Worm (Caenorhabditis elegans) whole organism, L4 larva: ENCODE data around the gene C05D12.3.
A peak's percentile ranks its signal among the peaks of the same experiment; 100 is the strongest.

Experiments used
- F10B5.3 ChIP-seq: sonication (generic microtip); optimal IDR thresholded peaks from 2 replicates; lab custom pipeline; 2016; ENCODE audit warnings: mild to moderate bottlenecking, missing genetic modification characterization, missing compliant biosample characterization
- F37D6.2 ChIP-seq: sonication (generic microtip); optimal IDR thresholded peaks from 2 replicates; lab custom pipeline; 2016; ENCODE audit warnings: mild to moderate bottlenecking, missing genetic modification characterization, missing compliant biosample characterization
- F49E8.2 ChIP-seq: sonication (generic microtip); optimal IDR thresholded peaks from 2 replicates; lab custom pipeline; 2016; ENCODE audit warnings: missing compliant biosample characterization, mild to moderate bottlenecking, missing genetic modification characterization, borderline replicate concordance
- R02D3.7 ChIP-seq: fragments of 150-350 bp; sonication (generic microtip); optimal IDR thresholded peaks from 3 replicates; lab custom pipeline; 2014; ENCODE audit warnings: missing biosample characterization, missing genetic modification characterization
- Y105C5A.15 ChIP-seq: fragments of 200-800 bp; sonication (Bioruptor generic); IDR thresholded peaks from 2 replicates; pipeline ENCODE4 v1.3.6; 2022; ENCODE audit warnings: missing genetic modification characterization, missing compliant biosample characterization
- Y5F2A.4 ChIP-seq: fragments of 200-800 bp; sonication (Bioruptor generic); optimal IDR thresholded peaks from 2 replicates; lab custom pipeline; 2018; ENCODE audit warnings: mild to moderate bottlenecking, missing genetic modification characterization, missing compliant biosample characterization
- Y75B8A.6 ChIP-seq: fragments of 200-800 bp; sonication (Bioruptor generic); IDR thresholded peaks from 2 replicates; pipeline ENCODE4 v1.3.6; 2022; ENCODE audit warnings: missing genetic modification reagents, missing genetic modification characterization, missing compliant biosample characterization
- ceh-32 ChIP-seq: sonication (generic microtip); optimal IDR thresholded peaks from 2 replicates; lab custom pipeline; 2016; ENCODE audit warnings: mild to moderate bottlenecking, missing genetic modification characterization, missing compliant biosample characterization; ENCODE audit not compliant: poor library complexity
- ceh-44 ChIP-seq: fragments of 200-800 bp; sonication (Bioruptor generic); IDR thresholded peaks from 2 replicates; pipeline ENCODE4 v1.3.6; 2022; ENCODE audit warnings: missing genetic modification reagents, missing genetic modification characterization, missing compliant biosample characterization
- ces-1 ChIP-seq: fragments of 150-350 bp; sonication (generic microtip); optimal IDR thresholded peaks from 4 replicates; lab custom pipeline; 2014; ENCODE audit warnings: missing biosample characterization, missing genetic modification reagents, missing genetic modification characterization
- cey-2 ChIP-seq: sonication (generic microtip); optimal IDR thresholded peaks from 3 replicates; lab custom pipeline; 2017; ENCODE audit warnings: missing genetic modification characterization, mild to moderate bottlenecking, missing compliant biosample characterization, antibody characterized with exemption, borderline replicate concordance; ENCODE audit not compliant: insufficient read depth
- ctbp-1 ChIP-seq: fragments of 200-800 bp; sonication (Bioruptor generic); IDR thresholded peaks from 2 replicates; pipeline ENCODE4 v1.3.6; 2022; ENCODE audit warnings: missing genetic modification reagents, missing genetic modification characterization, missing compliant biosample characterization
- daf-12 ChIP-seq: fragments of 150-350 bp; optimal IDR thresholded peaks from 2 replicates; lab custom pipeline; 2014; ENCODE audit warnings: missing biosample characterization, missing genetic modification reagents, missing genetic modification characterization
- daf-16 ChIP-seq, 3 experiments: sonication (generic microtip); optimal IDR thresholded peaks; 2 replicates each; lab custom pipeline; 2016 to 2017; ENCODE audit warnings: missing genetic modification characterization in 3 of 3, missing genetic modification reagents in 3 of 3, mild to moderate bottlenecking in 2 of 3, missing compliant biosample characterization in 2 of 3, missing biosample characterization in 1 of 3, moderate library complexity in 1 of 3
- daf-19 ChIP-seq: fragments of 200-800 bp; sonication (Bioruptor generic); conservative IDR thresholded peaks from 2 replicates; pipeline ENCODE4 v1.3.6; 2022; ENCODE audit warnings: missing genetic modification characterization, missing compliant biosample characterization
- dmd-6 ChIP-seq: fragments of 200-800 bp; sonication (Bioruptor generic); IDR thresholded peaks from 2 replicates; pipeline ENCODE4 v1.3.6; 2022; ENCODE audit warnings: missing genetic modification reagents, missing genetic modification characterization, missing compliant biosample characterization
- dmd-8 ChIP-seq: fragments of 200-800 bp; sonication (Bioruptor generic); IDR thresholded peaks from 2 replicates; pipeline ENCODE4 v1.3.6; 2022; ENCODE audit warnings: missing genetic modification characterization, missing compliant biosample characterization
- dmd-9 ChIP-seq: fragments of 200-800 bp; sonication (Bioruptor generic); IDR thresholded peaks from 2 replicates; pipeline ENCODE4 v1.3.6; 2022; ENCODE audit warnings: missing genetic modification reagents, missing genetic modification characterization, missing compliant biosample characterization
- dve-1 ChIP-seq: sonication (generic microtip); optimal IDR thresholded peaks from 2 replicates; lab custom pipeline; 2017; ENCODE audit warnings: antibody characterized with exemption, mild to moderate bottlenecking, missing genetic modification characterization, missing compliant biosample characterization; ENCODE audit not compliant: insufficient read depth
- egl-27 ChIP-seq: sonication (generic microtip); optimal IDR thresholded peaks from 3 replicates; lab custom pipeline; 2017; ENCODE audit warnings: missing biosample characterization, missing genetic modification reagents, missing genetic modification characterization
- gei-8 ChIP-seq: fragments of 200-800 bp; sonication (Bioruptor generic); optimal IDR thresholded peaks from 2 replicates; lab custom pipeline; 2018; ENCODE audit warnings: mild to moderate bottlenecking, missing genetic modification characterization, missing compliant biosample characterization
- hlh-11 ChIP-seq: fragments of 200-800 bp; sonication (Bioruptor generic); optimal IDR thresholded peaks from 2 replicates; lab custom pipeline; 2018; ENCODE audit warnings: mild to moderate bottlenecking, missing genetic modification characterization, missing compliant biosample characterization
- lin-1 ChIP-seq: fragments of 200-800 bp; sonication (Bioruptor generic); IDR thresholded peaks from 2 replicates; pipeline ENCODE4 v1.3.6; 2022; ENCODE audit warnings: missing genetic modification reagents, missing genetic modification characterization, missing compliant biosample characterization
- lin-29 ChIP-seq: fragments of 200-800 bp; sonication (Bioruptor generic); IDR thresholded peaks from 2 replicates; pipeline ENCODE4 v1.3.6; 2022; ENCODE audit warnings: missing genetic modification reagents, missing genetic modification characterization, missing compliant biosample characterization
- madf-5 ChIP-seq, 2 experiments: fragments of 200-800 bp; sonication (Bioruptor generic); IDR thresholded peaks; 2 replicates each; pipeline ENCODE4 v1.3.6; 2022; ENCODE audit warnings: missing compliant biosample characterization in 2 of 2, missing genetic modification characterization in 2 of 2
- mep-1 ChIP-seq: fragments of 150-350 bp; sonication (generic microtip); optimal IDR thresholded peaks from 3 replicates; lab custom pipeline; 2014; ENCODE audit warnings: missing biosample characterization, missing genetic modification characterization
- mxl-2 ChIP-seq: fragments of 200-800 bp; sonication (Bioruptor generic); conservative IDR thresholded peaks from 2 replicates; pipeline ENCODE4 v1.3.6; 2022; ENCODE audit warnings: missing genetic modification reagents, missing genetic modification characterization, missing compliant biosample characterization
- nhr-102 ChIP-seq: sonication (generic microtip); optimal IDR thresholded peaks from 2 replicates; lab custom pipeline; 2016; ENCODE audit warnings: mild to moderate bottlenecking, missing genetic modification characterization, moderate library complexity, missing compliant biosample characterization
- nhr-11 ChIP-seq: fragments of 150-350 bp; optimal IDR thresholded peaks from 2 replicates; lab custom pipeline; 2014; ENCODE audit warnings: missing biosample characterization, missing genetic modification characterization
- nhr-111 ChIP-seq: fragments of 200-800 bp; sonication (Bioruptor generic); optimal IDR thresholded peaks from 2 replicates; lab custom pipeline; 2018; ENCODE audit warnings: mild to moderate bottlenecking, missing genetic modification characterization, missing compliant biosample characterization
- nhr-28 ChIP-seq: fragments of 150-350 bp; optimal IDR thresholded peaks from 2 replicates; lab custom pipeline; 2014; ENCODE audit warnings: missing biosample characterization, missing genetic modification characterization
- nhr-41 ChIP-seq: fragments of 200-800 bp; sonication (Bioruptor generic); IDR thresholded peaks from 2 replicates; pipeline ENCODE4 v1.3.6; 2022; ENCODE audit warnings: missing genetic modification reagents, missing genetic modification characterization, missing compliant biosample characterization
- nhr-77 ChIP-seq: fragments of 150-350 bp; optimal IDR thresholded peaks from 2 replicates; lab custom pipeline; 2014; ENCODE audit warnings: missing biosample characterization, missing genetic modification characterization
- pqm-1 ChIP-seq: sonication (generic microtip); optimal IDR thresholded peaks from 2 replicates; lab custom pipeline; 2017; ENCODE audit warnings: missing biosample characterization, missing genetic modification characterization
- snpc-1.2 ChIP-seq: fragments of 200-800 bp; sonication (Bioruptor generic); IDR thresholded peaks from 2 replicates; pipeline ENCODE4 v1.3.6; 2022; ENCODE audit warnings: missing genetic modification reagents, missing genetic modification characterization, missing compliant biosample characterization
- spr-3 ChIP-seq: fragments of 200-800 bp; sonication (Bioruptor generic); optimal IDR thresholded peaks from 2 replicates; lab custom pipeline; 2018; ENCODE audit warnings: mild to moderate bottlenecking, missing genetic modification characterization, missing compliant biosample characterization
- unc-130 ChIP-seq: sonication (generic microtip); optimal IDR thresholded peaks from 2 replicates; lab custom pipeline; 2016; ENCODE audit warnings: missing genetic modification reagents, missing genetic modification characterization, missing compliant biosample characterization
- vab-7 ChIP-seq: fragments of 200-800 bp; sonication (Bioruptor generic); IDR thresholded peaks from 2 replicates; pipeline ENCODE4 v1.3.6; 2022; ENCODE audit warnings: missing genetic modification reagents, missing genetic modification characterization, missing compliant biosample characterization
- zag-1 ChIP-seq: fragments of 150-350 bp; optimal IDR thresholded peaks from 2 replicates; lab custom pipeline; 2014; ENCODE audit warnings: missing biosample characterization, missing genetic modification characterization
- zfp-2 ChIP-seq: sonication (generic microtip); optimal IDR thresholded peaks from 2 replicates; lab custom pipeline; 2016; ENCODE audit warnings: mild to moderate bottlenecking, missing genetic modification characterization, missing compliant biosample characterization
- zfp-3 ChIP-seq: fragments of 200-800 bp; sonication (Bioruptor generic); conservative IDR thresholded peaks from 2 replicates; pipeline ENCODE4 v1.3.6; 2022; ENCODE audit warnings: missing genetic modification reagents, missing genetic modification characterization, missing compliant biosample characterization
- zip-11 ChIP-seq: fragments of 200-800 bp; sonication (Bioruptor generic); IDR thresholded peaks from 2 replicates; pipeline ENCODE4 v1.3.6; 2022; ENCODE audit warnings: missing genetic modification characterization, missing compliant biosample characterization
- zip-2 ChIP-seq: fragments of 150-350 bp; optimal IDR thresholded peaks from 2 replicates; lab custom pipeline; 2014; ENCODE audit warnings: missing biosample characterization, missing genetic modification characterization

Gene C05D12.3

DNA sequence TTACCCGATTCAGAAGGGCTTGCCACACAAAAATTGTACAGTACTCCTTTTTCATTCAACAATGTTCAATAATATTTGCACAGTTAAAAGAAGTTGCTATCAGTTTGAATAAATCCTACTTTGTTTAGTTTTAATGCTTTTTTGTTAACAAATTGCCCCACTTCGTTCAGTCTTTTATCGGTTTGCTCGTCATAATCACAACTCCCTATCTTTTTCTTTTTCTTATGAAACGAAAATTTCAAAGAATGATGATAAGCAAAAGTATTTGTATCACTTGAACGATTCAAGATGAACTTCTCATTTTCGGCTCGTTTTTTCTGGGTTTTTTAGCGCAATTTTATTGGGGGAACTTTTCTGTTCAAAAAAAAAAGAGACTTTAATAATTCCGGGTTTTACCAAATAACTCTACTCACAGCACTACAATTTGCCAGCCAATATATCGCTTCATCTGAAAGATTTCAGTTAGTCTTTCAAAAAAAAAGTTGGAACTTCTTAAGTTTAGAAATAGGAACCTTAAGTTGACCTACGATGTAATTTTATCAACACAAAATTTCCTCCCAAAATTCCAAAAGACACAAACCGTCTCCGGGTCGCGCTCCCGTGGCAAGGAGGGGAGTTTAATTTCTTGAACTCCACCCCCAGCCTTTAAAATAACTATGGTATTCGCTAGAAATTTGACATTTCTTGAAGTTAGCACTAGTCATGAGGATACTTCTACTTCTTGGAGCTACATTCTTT is at the start of gene C05D12.3:
C05D12.3 (plus strand) TSS at position 688 of the 738 bp plus-strand sequence.
- TF ChIP-seq zip-2 (tag; lab: Kevin White, UChicago) (no peak), nhr-77 (tag; lab: Kevin White, UChicago) (no peak), pqm-1 (tag; lab: Kevin White, UChicago) (peak; percentile 79), dmd-8 (GFP tag; lab: Robert Waterston, UW) (no peak), F49E8.2 (no peak), daf-19 (GFP tag; lab: Robert Waterston, UW) (no peak), unc-130 (GFP tag; lab: Kevin White, UChicago) (no peak), dmd-6 (peak; percentile 28; the same call in 1 of the 2 replicates), Y75B8A.6 (GFP tag; lab: Robert Waterston, UW) (no peak), zag-1 (no peak), R02D3.7 (tag; lab: Kevin White, UChicago) (no peak), daf-16 (GFP tag; optimal IDR thresholded peaks at IDR 0.05; lab: Kevin White, UChicago) (no peak), daf-16 (tag; optimal IDR thresholded peaks at IDR 0.05; lab: Kevin White, UChicago) (peak; percentile 24), nhr-102 (no peak), snpc-1.2 (GFP tag; lab: Robert Waterston, UW) (no peak), zip-11 (GFP tag; lab: Robert Waterston, UW) (no peak), daf-12 (no peak), hlh-11 (tag; lab: Kevin White, UChicago) (no peak), ces-1 (GFP tag; lab: Kevin White, UChicago) (no peak), vab-7 (GFP tag; lab: Robert Waterston, UW) (no peak), nhr-28 (tag; lab: Kevin White, UChicago) (peak; percentile 54), dve-1 (tag; lab: Kevin White, UChicago) (peak; percentile 47)

DNA sequence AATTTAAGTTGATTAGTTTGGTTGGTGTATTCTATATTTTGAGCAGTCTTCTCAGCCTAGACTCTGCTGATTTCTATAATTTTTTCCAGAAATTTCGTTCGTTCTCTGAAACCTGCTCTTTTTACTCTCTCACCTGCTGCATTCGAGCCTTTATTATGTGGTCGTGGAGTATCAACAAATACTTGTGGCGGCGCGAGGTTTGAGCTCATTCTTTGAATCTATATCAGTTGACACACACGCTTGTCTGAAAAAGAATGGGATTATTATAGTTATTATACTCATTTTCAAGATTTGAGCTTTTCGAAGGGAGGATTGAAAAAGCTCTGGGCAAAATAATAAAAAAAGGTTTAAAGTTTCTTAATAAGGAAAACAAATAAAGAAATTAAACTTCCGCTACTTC is 49.0 kb upstream of the C05D12.3 start:
- TF ChIP-seq pqm-1 (tag; lab: Kevin White, UChicago): no peak
- peak; percentile 52 for TF ChIP-seq nhr-11
- TF ChIP-seq R02D3.7 (tag; lab: Kevin White, UChicago): no peak
- TF ChIP-seq dve-1 (tag; lab: Kevin White, UChicago): no peak
- no peak for TF ChIP-seq ces-1 (GFP tag; lab: Kevin White, UChicago)
- no peak for TF ChIP-seq zfp-2 (tag; lab: Kevin White, UChicago)
- no peak for TF ChIP-seq dmd-9
- no peak for TF ChIP-seq Y5F2A.4 (GFP tag; lab: Kevin White, UChicago)
- TF ChIP-seq nhr-111: no peak

DNA sequence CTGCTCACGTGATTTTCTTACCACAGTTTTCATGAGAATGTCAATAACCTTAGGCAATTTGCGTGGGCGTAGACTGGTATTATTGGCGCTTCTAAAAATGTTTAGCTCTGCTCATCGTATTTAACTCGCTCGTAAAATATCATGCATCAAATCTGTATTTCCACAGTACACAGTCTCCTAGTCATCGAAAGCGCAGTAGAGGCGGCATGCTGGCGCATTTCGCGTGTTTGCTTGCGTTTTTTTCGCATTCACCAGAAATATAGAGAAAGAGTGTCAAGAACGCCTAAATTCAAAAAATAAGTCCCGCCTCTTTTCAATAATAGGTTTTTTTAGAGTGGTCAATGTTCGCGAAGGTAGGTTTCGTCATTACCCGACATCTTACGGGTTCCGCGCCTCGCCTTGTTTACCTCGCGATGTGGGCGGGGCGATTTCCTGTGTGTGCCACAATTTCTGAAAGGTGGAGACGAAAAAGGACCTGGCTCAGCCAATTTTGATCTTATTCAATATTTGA is 48.4 kb upstream of the C05D12.3 start:
- TF ChIP-seq gei-8 (GFP tag; lab: Kevin White, UChicago) (peak; percentile 84), cey-2 (tag; lab: Kevin White, UChicago) (no peak), F37D6.2 (tag; lab: Kevin White, UChicago) (no peak), F10B5.3 (peak; percentile 58), madf-5 (GFP tag; IDR thresholded peaks at IDR 0.05; lab: Robert Waterston, UW) (0 out of 4 replicates have a peak, but pooled peaks of 1 of the 2 experiments have one; percentile 48), nhr-102 (peak; percentile 76), daf-12 (no peak), mep-1 (tag; lab: Kevin White, UChicago) (peak; percentile 61), dve-1 (tag; lab: Kevin White, UChicago) (no peak), ceh-32 (tag; lab: Kevin White, UChicago) (no peak), ceh-44 (GFP tag; lab: Robert Waterston, UW) (0 out of 2 replicates have a peak, but pooled peaks have one; percentile 55), nhr-41 (GFP tag; lab: Robert Waterston, UW) (0 out of 2 replicates have a peak, but pooled peaks have one; percentile 15), spr-3 (GFP tag; lab: Kevin White, UChicago) (peak; percentile 28), snpc-1.2 (GFP tag; lab: Robert Waterston, UW) (peak; percentile 86), zip-2 (tag; lab: Kevin White, UChicago) (no peak), dmd-8 (GFP tag; lab: Robert Waterston, UW) (peak; percentile 10; the same call in 1 of the 2 replicates), Y105C5A.15 (GFP tag; lab: Robert Waterston, UW) (peak; percentile 79; the same call in 1 of the 2 replicates), daf-19 (GFP tag; lab: Robert Waterston, UW) (0 out of 2 replicates have a peak, but pooled peaks have one; percentile 56), mxl-2 (GFP tag; lab: Robert Waterston, UW) (no peak), lin-29 (GFP tag; lab: Robert Waterston, UW) (peak; percentile 39; the same call in 1 of the 2 replicates), ctbp-1 (GFP tag; lab: Robert Waterston, UW) (peak; percentile 33; the same call in 1 of the 2 replicates), egl-27 (tag; lab: Kevin White, UChicago) (no peak), lin-1 (peak; percentile 65; the same call in 1 of the 2 replicates), zfp-3 (GFP tag; lab: Robert Waterston, UW) (peak; percentile 87; the same call in 1 of the 2 replicates), unc-130 (GFP tag; lab: Kevin White, UChicago) (peak; percentile 76)
